Worm (Caenorhabditis elegans) whole organism, late embryonic: ENCODE measurements around the gene ugt-58.

ENCODE experiments used
- ama-1 ChIP-seq: fragments of 150-350 bp; optimal IDR thresholded peaks from 2 replicates; lab custom pipeline; 2014
- ceh-18 ChIP-seq: sonication (generic microtip); optimal IDR thresholded peaks from 2 replicates; lab custom pipeline; 2016; ENCODE audit warnings: missing genetic modification characterization, missing compliant biosample characterization
- ceh-31 ChIP-seq: sonication (generic microtip); optimal IDR thresholded peaks from 2 replicates; lab custom pipeline; 2016; ENCODE audit warnings: missing genetic modification characterization, missing compliant biosample characterization
- ceh-9 ChIP-seq: sonication (generic microtip); optimal IDR thresholded peaks from 2 replicates; lab custom pipeline; 2016; ENCODE audit warnings: mild to moderate bottlenecking, missing genetic modification characterization, inconsistent platforms, missing compliant biosample characterization
- gmeb-2 ChIP-seq: sonication (generic microtip); optimal IDR thresholded peaks from 2 replicates; lab custom pipeline; 2016; ENCODE audit warnings: missing genetic modification characterization, inconsistent platforms, missing compliant biosample characterization
- hlh-8 ChIP-seq: sonication (generic microtip); optimal IDR thresholded peaks from 2 replicates; lab custom pipeline; 2016; ENCODE audit warnings: missing genotype, missing genetic modification characterization, missing compliant biosample characterization
- lin-11 ChIP-seq: fragments of 200-800 bp; sonication (Bioruptor generic); optimal IDR thresholded peaks from 2 replicates; lab custom pipeline; 2018; ENCODE audit warnings: mild to moderate bottlenecking, missing genetic modification characterization, missing compliant biosample characterization
- mec-3 ChIP-seq: sonication (generic microtip); optimal IDR thresholded peaks from 2 replicates; lab custom pipeline; 2016; ENCODE audit warnings: borderline replicate concordance, missing genetic modification characterization, missing compliant biosample characterization
- nhr-11 ChIP-seq: fragments of 150-350 bp; optimal IDR thresholded peaks from 2 replicates; lab custom pipeline; 2014; ENCODE audit warnings: missing biosample characterization, missing genetic modification characterization
- npax-4 ChIP-seq: sonication (generic microtip); optimal IDR thresholded peaks from 2 replicates; lab custom pipeline; 2016; ENCODE audit warnings: missing genetic modification characterization, missing compliant biosample characterization
- pat-9 ChIP-seq: fragments of 200-800 bp; sonication (Bioruptor generic); optimal IDR thresholded peaks from 2 replicates; lab custom pipeline; 2018; ENCODE audit warnings: mild to moderate bottlenecking, missing genetic modification characterization, moderate library complexity, missing compliant biosample characterization
- pha-4 ChIP-seq: fragments of 150-350 bp; optimal IDR thresholded peaks from 2 replicates; lab custom pipeline; 2018; ENCODE audit warnings: missing biosample characterization, missing genetic modification reagents, missing genetic modification characterization
- tbx-7 ChIP-seq: sonication (generic microtip); optimal IDR thresholded peaks from 2 replicates; lab custom pipeline; 2016; ENCODE audit warnings: missing genotype, missing genetic modification characterization, missing compliant biosample characterization
- unc-42 ChIP-seq: sonication (generic microtip); optimal IDR thresholded peaks from 2 replicates; lab custom pipeline; 2016; ENCODE audit warnings: missing genotype, missing genetic modification characterization, missing compliant biosample characterization

DNA sequence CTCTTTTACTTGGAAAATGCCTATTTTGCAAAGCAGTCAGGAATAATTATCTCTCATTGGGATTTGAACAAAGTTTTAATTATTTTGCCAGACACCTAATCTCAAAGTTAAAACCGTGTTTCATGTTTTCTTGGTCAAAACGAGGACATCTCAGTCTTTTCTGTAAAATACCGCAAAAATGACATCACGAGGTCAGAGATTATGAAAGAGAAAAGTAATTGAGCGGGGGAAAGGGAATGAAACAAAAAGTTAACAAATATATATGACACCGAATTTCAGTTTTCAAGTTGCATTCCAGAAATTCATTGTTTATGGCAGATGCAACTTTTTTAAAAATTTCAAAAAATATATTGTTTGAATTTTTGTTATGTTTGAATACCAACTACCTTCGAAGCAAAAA, 16.0 kb upstream of the ugt-58 start:
- TF ChIP-seq gmeb-2 (tag; lab: Kevin White, UChicago), result no peak
- TF ChIP-seq ceh-9, result no peak
- TF ChIP-seq ama-1 (lab: Kevin White, UChicago), result no peak
- TF ChIP-seq nhr-11, result no peak
- no peak for TF ChIP-seq npax-4 (tag; lab: Kevin White, UChicago)
- TF ChIP-seq lin-11 (tag; lab: Kevin White, UChicago), result no peak
- no peak for TF ChIP-seq ceh-18 (tag; lab: Kevin White, UChicago)
- TF ChIP-seq ceh-31, result no peak
- no peak for TF ChIP-seq pat-9 (tag; lab: Kevin White, UChicago)
- no peak for TF ChIP-seq unc-42
- no peak for TF ChIP-seq pha-4
- no peak for TF ChIP-seq hlh-8 (tag; lab: Kevin White, UChicago)
- TF ChIP-seq mec-3 (tag; lab: Kevin White, UChicago), result no peak
- no peak for TF ChIP-seq tbx-7 (tag; lab: Kevin White, UChicago)
